Worm (Caenorhabditis elegans) whole organism, mixed stage, embryonic: ENCODE data around the gene hlh-29.

Source experiments
- nhr-2 ChIP-seq: fragments of 150-350 bp; optimal IDR thresholded peaks from 2 replicates; lab custom pipeline; 2014; ENCODE audit warnings: missing biosample characterization, missing genetic modification characterization
- nhr-237 ChIP-seq: fragments of 150-350 bp; optimal IDR thresholded peaks from 2 replicates; lab custom pipeline; 2014; ENCODE audit warnings: missing biosample characterization, missing genetic modification characterization

DNA sequence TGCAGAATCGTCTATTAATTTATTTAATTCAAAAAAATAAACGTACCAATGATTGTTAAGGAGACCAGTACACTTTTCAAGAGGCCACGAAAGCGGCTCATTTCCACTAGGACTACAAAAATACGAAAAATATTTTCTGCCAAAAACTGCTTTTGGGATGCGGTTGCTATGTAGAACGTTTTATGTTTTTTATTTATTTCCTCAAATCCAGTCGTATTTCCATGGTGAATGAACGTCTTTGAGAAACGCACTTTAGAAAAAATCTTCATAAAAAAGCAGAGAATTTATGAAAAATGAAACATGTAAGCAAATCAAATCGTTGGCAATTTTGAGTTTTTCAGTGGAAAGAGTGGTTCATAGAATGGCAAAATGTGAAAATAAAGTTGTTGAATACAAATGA is 18.9 kb upstream of the hlh-29 start, which contains the start of gene F39B3.7:
- TF ChIP-seq nhr-2 (tag; lab: Kevin White, UChicago) (no peak), nhr-237 (tag; lab: Kevin White, UChicago) (no peak)
